Worm (Caenorhabditis elegans): ENCODE measurements around the gene C03B1.3.

DNA sequence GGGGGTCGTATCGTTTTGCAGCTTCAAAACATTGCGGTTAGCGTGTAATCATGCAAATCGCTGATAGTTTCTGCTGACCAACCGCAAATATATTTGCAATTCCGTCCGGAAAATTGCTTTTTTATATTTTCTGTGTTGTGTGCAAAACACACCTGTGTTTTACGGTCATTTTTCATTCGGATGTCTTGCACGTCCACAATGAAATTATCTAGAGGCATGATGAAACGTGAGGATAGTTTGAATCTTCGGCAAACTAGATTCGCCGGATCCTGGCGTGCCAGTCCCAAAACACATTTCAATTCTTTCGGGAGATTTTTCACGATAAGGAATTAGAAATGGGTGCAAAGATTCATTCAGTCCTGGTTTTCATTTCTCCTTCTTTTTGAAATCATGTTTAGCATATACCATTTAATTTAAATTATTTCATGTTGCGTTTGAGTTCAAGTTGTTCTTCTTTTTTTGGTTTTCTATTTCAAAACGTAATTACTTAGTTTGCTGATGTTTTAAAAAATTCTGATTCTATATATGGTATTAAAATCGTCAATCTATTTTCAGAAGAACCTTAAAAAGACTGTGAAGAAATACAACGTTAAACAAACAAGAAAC, 10.7 kb upstream of the C03B1.3 start, which contains the start of gene C03B1.5:
- TF ChIP-seq ceh-32 (tag; optimal IDR thresholded peaks at IDR 0.05; ENCODE audit: poor library complexity): no peak
- TF ChIP-seq ceh-82 (tag; optimal IDR thresholded peaks at IDR 0.05): no peak
- no peak for TF ChIP-seq tag-97 (GFP tag; IDR thresholded peaks at IDR 0.05)
- TF ChIP-seq spr-1 (tag; optimal IDR thresholded peaks at IDR 0.05): no peak
- TF ChIP-seq lin-29 (GFP tag; IDR thresholded peaks at IDR 0.05): no peak
- no peak for TF ChIP-seq egl-27 (tag; optimal IDR thresholded peaks at IDR 0.05)

All from whole organism, L4 larva.